Fruit fly (Drosophila melanogaster): ENCODE measurements around the gene Pex23.
A peak's percentile ranks its signal among the peaks of the same experiment; 100 is the strongest.

Pex23 gene

DNA sequence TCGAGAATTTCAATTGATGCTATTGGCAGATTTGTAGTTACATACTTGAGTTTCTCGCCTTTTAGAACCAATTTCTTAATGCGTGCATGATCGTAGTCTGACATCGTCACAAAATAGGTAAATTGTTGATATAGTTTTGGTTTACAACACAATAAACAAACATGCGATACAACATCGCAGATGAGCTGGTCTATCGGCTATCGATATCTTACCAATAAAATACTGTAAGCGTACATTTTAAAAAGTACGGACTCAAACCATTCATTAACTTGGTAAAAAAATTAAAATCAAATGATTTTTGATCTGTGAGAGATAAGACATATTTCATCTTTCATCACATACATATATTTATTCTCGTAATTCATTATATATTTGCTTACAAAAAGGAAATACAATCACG lies 5.1 kb downstream of the Pex23 start, which contains the start of gene FRG1 (continued):
- TF ChIP-seq CG4617 (GFP tag; optimal IDR thresholded peaks at IDR 0.05; ENCODE audit: borderline replicate concordance) (peak; percentile 64), fd64A (GFP tag; optimal IDR thresholded peaks at IDR 0.05) (no peak), CG10462 (GFP tag; optimal IDR thresholded peaks at IDR 0.05) (no peak), hb (GFP tag; IDR thresholded peaks at IDR 0.05; ENCODE audit: partially characterized antibody) (no peak), gfzf (GFP tag; optimal IDR thresholded peaks at IDR 0.05) (peak; percentile 49), vfl (GFP tag; optimal IDR thresholded peaks at IDR 0.05) (no peak), BEAF-32 (GFP tag; optimal IDR thresholded peaks at IDR 0.05) (peak; percentile 78), ranshi (GFP tag; IDR thresholded peaks at IDR 0.05) (no peak), dan (GFP tag; IDR thresholded peaks at IDR 0.05) (no peak), CG12219 (GFP tag; optimal IDR thresholded peaks at IDR 0.05) (no peak), vvl (GFP tag; IDR thresholded peaks at IDR 0.05) (no peak), B-H1 (GFP tag; IDR thresholded peaks at IDR 0.05) (no peak), CG2712 (tag; optimal IDR thresholded peaks at IDR 0.05) (peak; percentile 1), CG8290 (GFP tag; optimal IDR thresholded peaks at IDR 0.05) (no peak), CG8290 (tag; optimal IDR thresholded peaks at IDR 0.05) (peak in 1 of 2 experiments; percentile 41), insv (GFP tag; optimal IDR thresholded peaks at IDR 0.05) (no peak), nmo (GFP tag; optimal IDR thresholded peaks at IDR 0.05) (peak; percentile 9), bbx (GFP tag; IDR thresholded peaks at IDR 0.05; ENCODE audit: partially characterized antibody) (peak; percentile 85), CG1602 (GFP tag; optimal IDR thresholded peaks at IDR 0.05) (no peak), Ets65A (GFP tag) (no peak), CG11696 (GFP tag; IDR thresholded peaks at IDR 0.05) (no peak), MBD-R2 (GFP tag; IDR thresholded peaks at IDR 0.05) (peak; percentile 73), Nf-YB (GFP tag; optimal IDR thresholded peaks at IDR 0.05) (no peak), CG13624 (GFP tag; optimal IDR thresholded peaks at IDR 0.05) (no peak), CG2116 (GFP tag; optimal IDR thresholded peaks at IDR 0.05) (peak; percentile 60), lab (GFP tag; optimal IDR thresholded peaks at IDR 0.05) (no peak), tna (GFP tag; IDR thresholded peaks at IDR 0.05; ENCODE audit: partially characterized antibody) (peak; percentile 60), Sin3A (optimal IDR thresholded peaks at IDR 0.05) (no peak), CG10654 (GFP tag; optimal IDR thresholded peaks at IDR 0.05) (no peak), Deaf1 (tag; optimal IDR thresholded peaks at IDR 0.05) (no peak), luna (GFP tag; optimal IDR thresholded peaks at IDR 0.05) (no peak), CG5953 (GFP tag; IDR thresholded peaks at IDR 0.05) (no peak), CG7963 (GFP tag; IDR thresholded peaks at IDR 0.05; ENCODE audit: partially characterized antibody) (peak; percentile 43; the same call in 2 of the 3 replicates), Ptx1 (GFP tag; IDR thresholded peaks at IDR 0.05) (no peak), ara (GFP tag; IDR thresholded peaks at IDR 0.05) (no peak), Hr3 (GFP tag; optimal IDR thresholded peaks at IDR 0.05) (no peak), HLH54F (GFP tag; optimal IDR thresholded peaks at IDR 0.05) (no peak), pzg (GFP tag; optimal IDR thresholded peaks at IDR 0.05) (peak; percentile 58), pita (GFP tag; optimal IDR thresholded peaks at IDR 0.05) (peak; percentile 36), odd (GFP tag; optimal IDR thresholded peaks at IDR 0.05) (no peak), CG17186 (GFP tag; optimal IDR thresholded peaks at IDR 0.05) (no peak), Dll (GFP tag; IDR thresholded peaks at IDR 0.05; ENCODE audit: partially characterized antibody) (peak; percentile 76), CG2889 (GFP tag; IDR thresholded peaks at IDR 0.05) (no peak), trem (tag; optimal IDR thresholded peaks at IDR 0.05) (peak; percentile 43), HmgZ (tag; optimal IDR thresholded peaks at IDR 0.05) (peak; percentile 33), CG10267 (tag; optimal IDR thresholded peaks at IDR 0.05) (peak; percentile 23), btn (GFP tag; optimal IDR thresholded peaks at IDR 0.05) (no peak), tap (tag; optimal IDR thresholded peaks at IDR 0.05) (no peak), psq (GFP tag; optimal IDR thresholded peaks at IDR 0.05) (no peak), zen (tag; optimal IDR thresholded peaks at IDR 0.05) (peak; percentile 36), unpg (GFP tag; optimal IDR thresholded peaks at IDR 0.05) (no peak), CG11456 (GFP tag; IDR thresholded peaks at IDR 0.05) (no peak)
